Fruit fly (Drosophila melanogaster) whole organism, prepupa: ENCODE data around the gene CG32036.

ENCODE experiments used
- acj6 ChIP-seq: fragments of 200-800 bp; sonication (Bioruptor generic); optimal IDR thresholded peaks from 3 replicates; lab custom pipeline; 2016; ENCODE audit warnings: missing biosample characterization, missing genetic modification characterization
- fkh ChIP-seq: fragments of 200-800 bp; sonication (Bioruptor generic); optimal IDR thresholded peaks from 3 replicates; lab custom pipeline; 2017; ENCODE audit warnings: missing biosample characterization, mild to moderate bottlenecking, missing genetic modification characterization, moderate library complexity

DNA sequence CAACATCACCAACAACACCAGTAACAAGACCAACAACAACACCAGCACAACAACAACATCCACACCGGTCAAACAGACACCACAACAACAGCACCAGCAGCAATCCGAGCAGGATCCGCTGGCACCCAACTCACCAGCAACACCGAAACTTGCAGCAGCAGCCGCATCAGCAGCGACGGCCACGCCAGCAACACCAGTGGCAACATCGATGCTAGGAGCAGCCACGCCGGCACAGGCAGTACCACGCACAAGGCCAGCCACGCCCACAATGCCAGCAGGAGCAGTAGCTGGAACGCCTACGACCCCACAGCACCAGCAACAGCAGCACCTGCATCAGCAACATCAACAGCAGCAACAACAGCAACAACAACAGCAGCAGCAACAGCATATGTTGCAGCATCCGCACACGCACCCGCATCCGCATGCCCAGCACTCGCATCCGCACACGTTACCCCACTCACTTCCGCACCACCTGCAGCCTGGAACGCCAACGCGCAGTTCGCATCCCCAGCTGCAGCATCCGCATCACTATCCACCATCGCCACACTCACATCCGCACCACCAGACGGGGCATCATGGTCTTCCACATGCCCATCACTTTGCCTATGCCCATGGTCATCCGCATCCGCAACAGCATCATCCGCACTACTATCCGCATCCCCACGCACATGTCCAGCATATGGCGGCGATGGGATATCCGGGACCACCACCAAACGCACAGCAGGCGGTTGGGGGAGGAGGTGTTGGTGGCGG, 17.7 kb downstream of the CG32036 start:
- TF ChIP-seq acj6 (no peak), fkh (GFP tag; lab: Kevin White, UChicago) (no peak)
